Fruit fly (Drosophila melanogaster): ENCODE data around the gene CG31524.

The CG31524 gene

DNA sequence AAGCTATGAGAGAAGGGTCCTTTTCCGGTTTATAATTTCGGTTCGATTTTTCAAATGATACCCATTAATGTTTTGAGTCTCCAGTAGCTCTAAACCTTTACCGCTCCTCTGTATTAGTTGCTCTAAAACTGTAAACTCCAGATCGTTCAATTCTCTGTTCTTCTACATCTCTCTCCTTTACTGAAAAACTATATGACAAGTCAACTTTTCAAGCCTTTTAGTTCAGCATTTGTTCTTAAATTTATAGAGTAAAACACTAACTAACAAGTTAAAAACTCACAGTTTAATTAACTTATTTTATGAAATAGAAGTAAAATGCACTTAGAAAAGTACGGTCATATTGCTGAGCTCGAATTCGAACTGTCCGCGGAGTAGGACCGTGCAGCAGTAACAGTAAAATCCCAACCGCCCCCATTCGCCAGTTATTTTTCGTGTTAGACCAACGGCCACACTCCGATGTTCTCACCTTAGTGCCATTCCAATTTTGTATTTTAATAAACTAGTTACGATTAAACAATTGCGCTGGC lies 48.6 kb upstream of the CG31524 start (continued):
- no peak for TF ChIP-seq NfI (GFP tag; optimal IDR thresholded peaks at IDR 0.05)
- TF ChIP-seq Nf-YB (GFP tag; optimal IDR thresholded peaks at IDR 0.05), result no peak
- TF ChIP-seq BEAF-32 (GFP tag; optimal IDR thresholded peaks at IDR 0.05), result peak; percentile 40
- no peak for TF ChIP-seq zen (tag; optimal IDR thresholded peaks at IDR 0.05)
- TF ChIP-seq CG6791 (GFP tag; IDR thresholded peaks at IDR 0.05; ENCODE audit: partially characterized antibody), result 0 out of 3 replicates have a peak, but pooled peaks have one; percentile 17
- no peak for TF ChIP-seq CG14667 (GFP tag; IDR thresholded peaks at IDR 0.05)
- TF ChIP-seq Gsc (GFP tag; IDR thresholded peaks at IDR 0.05), result no peak
- peak; percentile 56 for TF ChIP-seq D19B (GFP tag; optimal IDR thresholded peaks at IDR 0.05)
- TF ChIP-seq Sry-δ (GFP tag; optimal IDR thresholded peaks at IDR 0.05), result peak; percentile 22
- no peak for TF ChIP-seq aop (GFP tag; IDR thresholded peaks at IDR 0.05)
- TF ChIP-seq Hmr (GFP tag; optimal IDR thresholded peaks at IDR 0.05), result peak; percentile 46
- TF ChIP-seq odd (GFP tag; optimal IDR thresholded peaks at IDR 0.05), result no peak
- no peak for TF ChIP-seq Side (GFP tag; optimal IDR thresholded peaks at IDR 0.05)
- no peak for TF ChIP-seq CG12744 (GFP tag; optimal IDR thresholded peaks at IDR 0.05)
- no peak for TF ChIP-seq Hand (GFP tag; optimal IDR thresholded peaks at IDR 0.05)
- no peak for TF ChIP-seq Bdp1 (GFP tag; optimal IDR thresholded peaks at IDR 0.05)
- no peak for TF ChIP-seq CG7271 (tag; optimal IDR thresholded peaks at IDR 0.05)
- TF ChIP-seq CrebB (tag; optimal IDR thresholded peaks at IDR 0.05), result no peak
- TF ChIP-seq cas (GFP tag; IDR thresholded peaks at IDR 0.05), result no peak
- TF ChIP-seq CG13287 (GFP tag; IDR thresholded peaks at IDR 0.05; ENCODE audit: partially characterized antibody), result peak; percentile 17; the same call in 1 of the 2 replicates
- no peak for TF ChIP-seq CG3281 (GFP tag; optimal IDR thresholded peaks at IDR 0.05)
- no peak for TF ChIP-seq CG11093 (GFP tag; IDR thresholded peaks at IDR 0.05)
- peak; percentile 46 for TF ChIP-seq CG33213 (GFP tag; optimal IDR thresholded peaks at IDR 0.05)
- TF ChIP-seq CG18011 (GFP tag; optimal IDR thresholded peaks at IDR 0.05), result no peak
- no peak for TF ChIP-seq ken (GFP tag; IDR thresholded peaks at IDR 0.05)
- TF ChIP-seq lbe (GFP tag; optimal IDR thresholded peaks at IDR 0.05), result no peak
- TF ChIP-seq row (GFP tag; IDR thresholded peaks at IDR 0.05), result peak; percentile 43; the same call in 1 of the 3 replicates
- peak; percentile 25 for TF ChIP-seq CG11504 (tag; optimal IDR thresholded peaks at IDR 0.05)
- TF ChIP-seq CG34224 (GFP tag; IDR thresholded peaks at IDR 0.05; ENCODE audit: partially characterized antibody), result 0 out of 3 replicates have a peak, but pooled peaks have one; percentile 31
- TF ChIP-seq ewg (GFP tag; optimal IDR thresholded peaks at IDR 0.05), result peak; percentile 28
- no peak for TF ChIP-seq fd64A (GFP tag; optimal IDR thresholded peaks at IDR 0.05)
- no peak for TF ChIP-seq CG18599 (GFP tag; optimal IDR thresholded peaks at IDR 0.05)
- no peak for TF ChIP-seq sd (tag; optimal IDR thresholded peaks at IDR 0.05)
- TF ChIP-seq HmgZ (tag; optimal IDR thresholded peaks at IDR 0.05), result peak; percentile 18
- no peak for TF ChIP-seq ssp (GFP tag; IDR thresholded peaks at IDR 0.05)
- peak; percentile 25 for TF ChIP-seq CG12659 (GFP tag; optimal IDR thresholded peaks at IDR 0.05)
- no peak for TF ChIP-seq corto (GFP tag; optimal IDR thresholded peaks at IDR 0.05)
- TF ChIP-seq dati (GFP tag; IDR thresholded peaks at IDR 0.05), result no peak
- no peak for TF ChIP-seq sens (GFP tag)
- TF ChIP-seq Rfx (GFP tag; IDR thresholded peaks at IDR 0.05), result 0 out of 2 replicates have a peak, but pooled peaks have one; percentile 29
- no peak for TF ChIP-seq dysf (GFP tag; IDR thresholded peaks at IDR 0.05)
- TF ChIP-seq phol (tag; optimal IDR thresholded peaks at IDR 0.05), result no peak
- no peak for TF ChIP-seq oc (tag; optimal IDR thresholded peaks at IDR 0.05)
- TF ChIP-seq lola (GFP tag; optimal IDR thresholded peaks at IDR 0.05), result no peak
- TF ChIP-seq HHEX (GFP tag; optimal IDR thresholded peaks at IDR 0.05), result no peak
- TF ChIP-seq CG10147 (GFP tag; optimal IDR thresholded peaks at IDR 0.05), result no peak
- no peak for TF ChIP-seq CG5245 (GFP tag; optimal IDR thresholded peaks at IDR 0.05)
- TF ChIP-seq crp (GFP tag; optimal IDR thresholded peaks at IDR 0.05), result no peak
- TF ChIP-seq CG11398 (GFP tag; optimal IDR thresholded peaks at IDR 0.05), result no peak

Measured in whole organism, embryonic.